Worm (Caenorhabditis elegans) whole organism, young adult: ENCODE data around the gene C03E10.3.

ENCODE experiments used
- F55B11.4 ChIP-seq: sonication (generic microtip); optimal IDR thresholded peaks from 2 replicates; lab custom pipeline; 2016; ENCODE audit warnings: missing compliant biosample characterization, missing genetic modification characterization, borderline replicate concordance; ENCODE audit not compliant: insufficient read depth
- ZK185.1 ChIP-seq: sonication (generic microtip); optimal IDR thresholded peaks from 2 replicates; lab custom pipeline; 2016; ENCODE audit warnings: mild to moderate bottlenecking, missing genetic modification characterization, missing compliant biosample characterization; ENCODE audit not compliant: poor library complexity, severe bottlenecking

DNA sequence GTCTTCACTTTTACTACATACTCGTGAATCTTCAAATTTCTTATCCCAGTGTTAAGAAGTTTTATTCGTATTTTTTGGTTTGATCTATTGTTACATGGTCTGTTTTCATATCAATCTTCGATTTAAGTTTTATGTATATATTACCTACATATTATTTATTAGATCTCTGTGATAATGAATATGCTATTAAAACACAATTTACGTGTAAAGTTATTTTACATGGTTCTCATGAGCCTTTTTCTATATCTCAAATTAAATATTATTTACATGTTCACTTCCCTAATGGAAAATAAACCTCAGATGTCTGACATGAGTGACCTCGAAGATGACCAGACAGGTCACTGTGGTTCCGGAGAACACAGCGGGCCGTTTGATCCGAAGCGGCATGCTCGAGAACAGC, 41.7 kb upstream of the C03E10.3 start, which contains the start of gene mxl-1:
- TF ChIP-seq F55B11.4 (tag; lab: Kevin White, UChicago) = no peak
- no peak for TF ChIP-seq ZK185.1 (tag; lab: Kevin White, UChicago)
